Worm (Caenorhabditis elegans) whole organism, L2 larva: ENCODE data around the gene ztf-28.

Experiments
- aly-2 ChIP-seq: fragments of 150-350 bp; optimal IDR thresholded peaks from 2 replicates; lab custom pipeline; 2014; ENCODE audit warnings: missing biosample characterization, missing genetic modification characterization
- ama-1 ChIP-seq: fragments of 150-350 bp; optimal IDR thresholded peaks from 2 replicates; lab custom pipeline; 2018; ENCODE audit warnings: inconsistent platforms
- elt-1 ChIP-seq: fragments of 150-350 bp; optimal IDR thresholded peaks from 2 replicates; lab custom pipeline; 2014; ENCODE audit warnings: missing biosample characterization, missing genetic modification characterization
- lsy-2 ChIP-seq, 2 experiments: fragments of 150-350 bp in 1 of 2; sonication (generic microtip) in 1 of 2; optimal IDR thresholded peaks; 2 replicates each; lab custom pipeline; 2014 to 2017; ENCODE audit warnings: missing biosample characterization in 2 of 2, missing genetic modification characterization in 2 of 2
- nhr-12 ChIP-seq: fragments of 150-350 bp; optimal IDR thresholded peaks from 2 replicates; lab custom pipeline; 2014; ENCODE audit warnings: missing biosample characterization, missing genetic modification characterization
- nhr-77 ChIP-seq: fragments of 150-350 bp; optimal IDR thresholded peaks from 2 replicates; lab custom pipeline; 2014; ENCODE audit warnings: missing biosample characterization, missing genetic modification characterization
- snpc-4 ChIP-seq: fragments of 150-350 bp; optimal IDR thresholded peaks from 2 replicates; lab custom pipeline; 2014; ENCODE audit warnings: missing biosample characterization, missing genetic modification characterization
- unc-39 ChIP-seq: fragments of 150-350 bp; optimal IDR thresholded peaks from 2 replicates; lab custom pipeline; 2014; ENCODE audit warnings: missing biosample characterization, missing genetic modification characterization
- zag-1 ChIP-seq: fragments of 150-350 bp; optimal IDR thresholded peaks from 2 replicates; lab custom pipeline; 2014; ENCODE audit warnings: missing biosample characterization, missing genetic modification characterization

ce11 chrV:2126996-2127585 lies 36.6 kb downstream of the ztf-28 start, which contains the start of gene ldp-1:
- TF ChIP-seq nhr-77 (tag; lab: Kevin White, UChicago): no peak
- peak; percentile 52 to 81 for TF ChIP-seq lsy-2 (tag; optimal IDR thresholded peaks at IDR 0.05; lab: Kevin White, UChicago)
- TF ChIP-seq unc-39 (tag; lab: Kevin White, UChicago): no peak
- no peak for TF ChIP-seq elt-1 (tag; lab: Kevin White, UChicago)
- no peak for TF ChIP-seq zag-1 (tag; lab: Kevin White, UChicago)
- TF ChIP-seq ama-1 (lab: Kevin White, UChicago): no peak
- TF ChIP-seq aly-2 (tag; lab: Kevin White, UChicago): no peak
- TF ChIP-seq nhr-12 (tag; lab: Kevin White, UChicago): no peak
- TF ChIP-seq snpc-4: peak; percentile 23
